Worm (Caenorhabditis elegans) whole organism, late embryonic: ENCODE results near the gene tlk-1.
A peak's percentile ranks its signal among the peaks of the same experiment; 100 is the strongest.

Experiments used
- C08G9.2 ChIP-seq: sonication (generic microtip); optimal IDR thresholded peaks from 2 replicates; lab custom pipeline; 2016; ENCODE audit warnings: mild to moderate bottlenecking, missing genetic modification characterization, moderate library complexity, missing compliant biosample characterization
- C38D4.7 ChIP-seq: fragments of 200-800 bp; sonication (Bioruptor generic); optimal IDR thresholded peaks from 2 replicates; lab custom pipeline; 2018; ENCODE audit warnings: mild to moderate bottlenecking, missing genetic modification characterization, moderate library complexity, missing compliant biosample characterization
- F13H6.1 ChIP-seq: sonication (generic microtip); optimal IDR thresholded peaks from 2 replicates; lab custom pipeline; 2016; ENCODE audit warnings: missing genetic modification characterization, missing compliant biosample characterization
- K02D7.2 ChIP-seq: sonication (generic microtip); optimal IDR thresholded peaks from 2 replicates; lab custom pipeline; 2017; ENCODE audit warnings: mild to moderate bottlenecking, missing genetic modification characterization, missing compliant biosample characterization
- K09A11.1 ChIP-seq: sonication (generic microtip); optimal IDR thresholded peaks from 2 replicates; lab custom pipeline; 2017; ENCODE audit warnings: antibody characterized with exemption, mild to moderate bottlenecking, missing genetic modification characterization, missing compliant biosample characterization; ENCODE audit not compliant: insufficient read depth
- Y22D7AL.16 ChIP-seq: sonication (generic microtip); optimal IDR thresholded peaks from 2 replicates; lab custom pipeline; 2016; ENCODE audit warnings: missing genetic modification characterization, missing compliant biosample characterization
- ahr-1 ChIP-seq: sonication (generic microtip); optimal IDR thresholded peaks from 2 replicates; lab custom pipeline; 2016; ENCODE audit warnings: missing genetic modification characterization, missing compliant biosample characterization
- ama-1 ChIP-seq: fragments of 150-350 bp; optimal IDR thresholded peaks from 2 replicates; lab custom pipeline; 2014
- ceh-14 ChIP-seq: sonication (generic microtip); optimal IDR thresholded peaks from 2 replicates; lab custom pipeline; 2016; ENCODE audit warnings: missing genotype, missing genetic modification characterization, missing compliant biosample characterization
- ceh-18 ChIP-seq: sonication (generic microtip); optimal IDR thresholded peaks from 2 replicates; lab custom pipeline; 2016; ENCODE audit warnings: missing genetic modification characterization, missing compliant biosample characterization
- ceh-19 ChIP-seq: fragments of 200-800 bp; sonication (Bioruptor generic); optimal IDR thresholded peaks from 2 replicates; lab custom pipeline; 2018; ENCODE audit warnings: mild to moderate bottlenecking, missing genetic modification characterization, missing compliant biosample characterization
- ceh-2 ChIP-seq: sonication (generic microtip); optimal IDR thresholded peaks from 2 replicates; lab custom pipeline; 2016; ENCODE audit warnings: missing genotype, missing genetic modification characterization, missing compliant biosample characterization
- ceh-22 ChIP-seq: sonication (generic microtip); optimal IDR thresholded peaks from 2 replicates; lab custom pipeline; 2017; ENCODE audit warnings: missing biosample characterization, missing genetic modification characterization
- ceh-31 ChIP-seq: sonication (generic microtip); optimal IDR thresholded peaks from 2 replicates; lab custom pipeline; 2016; ENCODE audit warnings: missing genetic modification characterization, missing compliant biosample characterization
- ceh-45 ChIP-seq: fragments of 200-800 bp; sonication (Bioruptor generic); IDR thresholded peaks from 2 replicates; pipeline ENCODE4 v1.3.6; 2022; ENCODE audit warnings: missing genetic modification reagents, missing genetic modification characterization, missing compliant biosample characterization
- ceh-48 ChIP-seq: sonication (generic microtip); optimal IDR thresholded peaks from 2 replicates; lab custom pipeline; 2016; ENCODE audit warnings: missing genetic modification characterization, inconsistent platforms, missing compliant biosample characterization
- ceh-6 ChIP-seq: fragments of 200-800 bp; sonication (Bioruptor generic); optimal IDR thresholded peaks from 2 replicates; lab custom pipeline; 2018; ENCODE audit warnings: mild to moderate bottlenecking, missing genetic modification characterization, missing compliant biosample characterization
- che-1 ChIP-seq: sonication (generic microtip); optimal IDR thresholded peaks from 2 replicates; lab custom pipeline; 2016; ENCODE audit warnings: mild to moderate bottlenecking, missing genetic modification characterization, missing compliant biosample characterization
- dve-1 ChIP-seq: sonication (generic microtip); optimal IDR thresholded peaks from 2 replicates; lab custom pipeline; 2017; ENCODE audit warnings: antibody characterized with exemption, mild to moderate bottlenecking, missing genetic modification characterization, missing compliant biosample characterization
- elt-2 ChIP-seq: sonication (generic microtip); optimal IDR thresholded peaks from 2 replicates; lab custom pipeline; 2016; ENCODE audit warnings: missing genetic modification reagents, missing genetic modification characterization, missing compliant biosample characterization
- elt-4 ChIP-seq: sonication (generic microtip); optimal IDR thresholded peaks from 2 replicates; lab custom pipeline; 2016; ENCODE audit warnings: missing genetic modification characterization, missing compliant biosample characterization
- ets-4 ChIP-seq: sonication (generic microtip); optimal IDR thresholded peaks from 2 replicates; lab custom pipeline; 2016; ENCODE audit warnings: missing genetic modification characterization, missing compliant biosample characterization
- eyg-1 ChIP-seq: sonication (generic microtip); optimal IDR thresholded peaks from 2 replicates; lab custom pipeline; 2016; ENCODE audit warnings: missing genotype, missing genetic modification characterization, missing compliant biosample characterization
- fax-1 ChIP-seq: sonication (generic microtip); optimal IDR thresholded peaks from 2 replicates; lab custom pipeline; 2016; ENCODE audit warnings: missing genotype, missing genetic modification characterization, missing compliant biosample characterization
- fkh-10 ChIP-seq: fragments of 150-350 bp; optimal IDR thresholded peaks from 2 replicates; lab custom pipeline; 2014; ENCODE audit warnings: missing biosample characterization, missing genetic modification reagents, missing genetic modification characterization
- gmeb-2 ChIP-seq: sonication (generic microtip); optimal IDR thresholded peaks from 2 replicates; lab custom pipeline; 2016; ENCODE audit warnings: missing genetic modification characterization, inconsistent platforms, missing compliant biosample characterization
- hlh-15 ChIP-seq: sonication (generic microtip); optimal IDR thresholded peaks from 2 replicates; lab custom pipeline; 2016; ENCODE audit warnings: missing genetic modification characterization, missing compliant biosample characterization
- hlh-30 ChIP-seq: sonication (generic microtip); optimal IDR thresholded peaks from 2 replicates; lab custom pipeline; 2017; ENCODE audit warnings: antibody characterized with exemption, missing genetic modification characterization, missing compliant biosample characterization; ENCODE audit not compliant: insufficient read depth
- hlh-6 ChIP-seq: sonication (generic microtip); optimal IDR thresholded peaks from 2 replicates; lab custom pipeline; 2016; ENCODE audit warnings: missing genotype, missing genetic modification characterization, missing compliant biosample characterization
- hlh-8 ChIP-seq: sonication (generic microtip); optimal IDR thresholded peaks from 2 replicates; lab custom pipeline; 2016; ENCODE audit warnings: missing genotype, missing genetic modification characterization, missing compliant biosample characterization
- lim-6 ChIP-seq: sonication (generic microtip); optimal IDR thresholded peaks from 2 replicates; lab custom pipeline; 2016; ENCODE audit warnings: missing genetic modification characterization, missing compliant biosample characterization
- madf-2 ChIP-seq: sonication (generic microtip); optimal IDR thresholded peaks from 2 replicates; lab custom pipeline; 2017; ENCODE audit warnings: missing genetic modification characterization, missing compliant biosample characterization
- nfya-1 ChIP-seq: sonication (generic microtip); optimal IDR thresholded peaks from 2 replicates; lab custom pipeline; 2017; ENCODE audit warnings: missing genetic modification characterization, mild to moderate bottlenecking, missing compliant biosample characterization, antibody characterized with exemption, moderate library complexity
- nhr-11 ChIP-seq: fragments of 150-350 bp; optimal IDR thresholded peaks from 2 replicates; lab custom pipeline; 2014; ENCODE audit warnings: missing biosample characterization, missing genetic modification characterization
- nhr-232 ChIP-seq: sonication (generic microtip); optimal IDR thresholded peaks from 2 replicates; lab custom pipeline; 2016; ENCODE audit warnings: missing genetic modification characterization, missing compliant biosample characterization
- npax-4 ChIP-seq: sonication (generic microtip); optimal IDR thresholded peaks from 2 replicates; lab custom pipeline; 2016; ENCODE audit warnings: missing genetic modification characterization, missing compliant biosample characterization
- odd-2 ChIP-seq: sonication (generic microtip); optimal IDR thresholded peaks from 2 replicates; lab custom pipeline; 2017; ENCODE audit warnings: antibody characterized with exemption, mild to moderate bottlenecking, missing genetic modification characterization, missing compliant biosample characterization
- pag-3 ChIP-seq: sonication (generic microtip); optimal IDR thresholded peaks from 2 replicates; lab custom pipeline; 2016; ENCODE audit warnings: missing compliant biosample characterization, missing genetic modification characterization, borderline replicate concordance
- pat-9 ChIP-seq: fragments of 200-800 bp; sonication (Bioruptor generic); optimal IDR thresholded peaks from 2 replicates; lab custom pipeline; 2018; ENCODE audit warnings: mild to moderate bottlenecking, missing genetic modification characterization, moderate library complexity, missing compliant biosample characterization
- pax-1 ChIP-seq: fragments of 150-350 bp; optimal IDR thresholded peaks from 2 replicates; lab custom pipeline; 2014; ENCODE audit warnings: missing biosample characterization, missing genetic modification characterization
- pha-2 ChIP-seq: sonication (generic microtip); optimal IDR thresholded peaks from 2 replicates; lab custom pipeline; 2017; ENCODE audit warnings: mild to moderate bottlenecking, missing genetic modification characterization, missing compliant biosample characterization
- rnt-1 ChIP-seq: sonication (generic microtip); optimal IDR thresholded peaks from 2 replicates; lab custom pipeline; 2016; ENCODE audit warnings: missing genetic modification characterization, missing compliant biosample characterization
- sdc-2 ChIP-seq: sonication (generic microtip); optimal IDR thresholded peaks from 2 replicates; lab custom pipeline; 2016; ENCODE audit warnings: missing genotype, missing genetic modification characterization, missing compliant biosample characterization
- sox-2 ChIP-seq: fragments of 200-800 bp; sonication (Bioruptor generic); IDR thresholded peaks from 2 replicates; pipeline ENCODE4 v1.3.6; 2022; ENCODE audit warnings: missing genetic modification reagents, missing genetic modification characterization, missing compliant biosample characterization
- sox-4 ChIP-seq: sonication (generic microtip); optimal IDR thresholded peaks from 2 replicates; lab custom pipeline; 2017; ENCODE audit warnings: mild to moderate bottlenecking, missing genetic modification characterization, inconsistent platforms, missing compliant biosample characterization
- tbx-2 ChIP-seq: sonication (generic microtip); optimal IDR thresholded peaks from 2 replicates; lab custom pipeline; 2016; ENCODE audit warnings: missing genetic modification characterization, missing compliant biosample characterization
- tbx-7 ChIP-seq: sonication (generic microtip); optimal IDR thresholded peaks from 2 replicates; lab custom pipeline; 2016; ENCODE audit warnings: missing genotype, missing genetic modification characterization, missing compliant biosample characterization
- ttx-3 ChIP-seq: sonication (generic microtip); optimal IDR thresholded peaks from 2 replicates; lab custom pipeline; 2016; ENCODE audit warnings: missing genetic modification reagents, missing genetic modification characterization, missing compliant biosample characterization
- unc-42 ChIP-seq: sonication (generic microtip); optimal IDR thresholded peaks from 2 replicates; lab custom pipeline; 2016; ENCODE audit warnings: missing genotype, missing genetic modification characterization, missing compliant biosample characterization
- unc-55 ChIP-seq: sonication (generic microtip); optimal IDR thresholded peaks from 2 replicates; lab custom pipeline; 2017; ENCODE audit warnings: missing biosample characterization, missing genetic modification reagents, missing genetic modification characterization
- unc-86 ChIP-seq: sonication (generic microtip); optimal IDR thresholded peaks from 2 replicates; lab custom pipeline; 2016; ENCODE audit warnings: missing genetic modification characterization, missing compliant biosample characterization
- zip-5 ChIP-seq: sonication (generic microtip); optimal IDR thresholded peaks from 2 replicates; lab custom pipeline; 2016; ENCODE audit warnings: missing genetic modification characterization, missing compliant biosample characterization
- ztf-16 ChIP-seq: sonication (generic microtip); optimal IDR thresholded peaks from 2 replicates; lab custom pipeline; 2017; ENCODE audit warnings: missing genetic modification characterization, missing compliant biosample characterization

The tlk-1 gene

DNA sequence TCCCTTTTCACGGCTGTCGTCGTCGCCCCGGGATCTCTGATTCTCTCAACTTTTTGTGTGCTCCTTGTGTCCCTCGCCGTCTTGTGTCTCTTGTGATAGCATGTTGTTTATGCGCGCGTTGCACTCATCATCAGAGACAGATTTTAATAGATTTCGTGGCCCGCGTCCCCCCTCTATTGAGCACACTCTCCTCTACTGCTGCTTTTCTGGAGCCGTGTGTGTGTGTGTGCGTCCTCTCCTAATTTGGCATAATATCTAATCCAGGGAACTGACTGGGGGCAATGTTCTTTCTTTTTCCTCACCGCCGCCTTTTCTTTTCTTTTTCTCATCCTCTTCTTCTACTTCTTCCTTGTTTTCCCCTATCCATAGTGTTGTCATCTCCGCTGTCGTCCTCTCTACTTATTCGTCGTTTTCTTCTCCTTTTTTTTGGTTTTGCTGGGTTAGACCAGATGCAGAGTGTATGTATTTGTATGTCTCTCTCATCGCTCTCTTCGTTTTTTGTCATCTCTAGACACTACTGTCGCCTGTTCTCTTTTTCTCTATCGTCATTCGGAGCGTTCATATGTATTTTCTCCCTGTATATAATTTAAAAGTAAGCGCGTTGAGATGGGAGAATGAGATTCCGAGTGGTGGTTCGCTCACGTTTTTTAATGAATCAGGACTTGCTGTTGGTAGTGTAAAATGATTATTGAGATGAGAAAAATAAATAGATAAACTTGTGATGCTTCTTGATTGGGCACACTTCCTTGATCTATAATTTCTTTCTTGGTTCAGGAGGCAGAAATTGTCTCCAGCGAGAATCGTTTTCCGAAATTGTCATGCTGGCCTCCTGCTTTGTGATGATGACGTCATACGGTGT is 4.3 kb downstream of the tlk-1 start:
- TF ChIP-seq madf-2 = no peak
- TF ChIP-seq sox-2 (GFP tag; lab: Robert Waterston, UW) = no peak
- TF ChIP-seq pag-3 (tag; lab: Kevin White, UChicago) = no peak
- no peak for TF ChIP-seq fkh-10 (GFP tag; lab: Kevin White, UChicago)
- TF ChIP-seq elt-2 (tag; lab: Kevin White, UChicago) = no peak
- TF ChIP-seq K09A11.1 (tag; lab: Kevin White, UChicago) = no peak
- no peak for TF ChIP-seq ahr-1
- no peak for TF ChIP-seq ets-4 (tag; lab: Kevin White, UChicago)
- peak; percentile 38 for TF ChIP-seq rnt-1
- TF ChIP-seq nhr-11 (tag; lab: Kevin White, UChicago) = no peak
- TF ChIP-seq sox-4 (tag; lab: Kevin White, UChicago) = no peak
- no peak for TF ChIP-seq ceh-22 (tag; lab: Kevin White, UChicago)
- TF ChIP-seq ceh-19 (GFP tag; lab: Kevin White, UChicago) = peak; percentile 34
- TF ChIP-seq hlh-15 (tag; lab: Kevin White, UChicago) = no peak
- TF ChIP-seq Y22D7AL.16 (tag; lab: Kevin White, UChicago) = no peak
- TF ChIP-seq ceh-14 (tag; lab: Kevin White, UChicago) = peak; percentile 73
- no peak for TF ChIP-seq pax-1
- no peak for TF ChIP-seq nhr-232 (tag; lab: Kevin White, UChicago)
- TF ChIP-seq gmeb-2 (tag; lab: Kevin White, UChicago) = no peak
- no peak for TF ChIP-seq ceh-6
- no peak for TF ChIP-seq ztf-16
- no peak for TF ChIP-seq ttx-3 (tag; lab: Kevin White, UChicago)
- TF ChIP-seq elt-4 (tag; lab: Kevin White, UChicago) = no peak
- TF ChIP-seq ceh-18 (tag; lab: Kevin White, UChicago) = peak; percentile 72
- peak; percentile 73 for TF ChIP-seq unc-42
- TF ChIP-seq zip-5 (tag; lab: Kevin White, UChicago) = no peak
- TF ChIP-seq che-1 (tag; lab: Kevin White, UChicago) = no peak
- TF ChIP-seq hlh-8 (tag; lab: Kevin White, UChicago) = no peak
- no peak for TF ChIP-seq npax-4 (tag; lab: Kevin White, UChicago)
- no peak for TF ChIP-seq tbx-7 (tag; lab: Kevin White, UChicago)
- TF ChIP-seq ceh-2 (tag; lab: Kevin White, UChicago) = peak; percentile 31
- TF ChIP-seq dve-1 = no peak
- no peak for TF ChIP-seq eyg-1
- no peak for TF ChIP-seq unc-86 (tag; lab: Kevin White, UChicago)
- no peak for TF ChIP-seq pha-2 (tag; lab: Kevin White, UChicago)
- TF ChIP-seq pat-9 (tag; lab: Kevin White, UChicago) = no peak
- no peak for TF ChIP-seq odd-2 (tag; lab: Kevin White, UChicago)
- TF ChIP-seq F13H6.1 (tag; lab: Kevin White, UChicago) = peak; percentile 21
- TF ChIP-seq K02D7.2 (tag; lab: Kevin White, UChicago) = no peak
- TF ChIP-seq sdc-2 = no peak
- TF ChIP-seq tbx-2 (tag; lab: Kevin White, UChicago) = peak; percentile 65
- TF ChIP-seq nfya-1 (tag; lab: Kevin White, UChicago) = no peak
- TF ChIP-seq hlh-30 (tag; lab: Kevin White, UChicago) = no peak
- TF ChIP-seq C08G9.2 (tag; lab: Kevin White, UChicago) = no peak
- TF ChIP-seq ama-1 = no peak
- no peak for TF ChIP-seq hlh-6 (tag; lab: Kevin White, UChicago)
- peak; percentile 67 for TF ChIP-seq ceh-31 (tag; lab: Kevin White, UChicago)
- TF ChIP-seq unc-55 (GFP tag; lab: Kevin White, UChicago) = peak; percentile 54
- no peak for TF ChIP-seq ceh-45
- no peak for TF ChIP-seq ceh-48 (tag; lab: Kevin White, UChicago)
- TF ChIP-seq C38D4.7 (GFP tag; lab: Kevin White, UChicago) = no peak
- TF ChIP-seq lim-6 (tag; lab: Kevin White, UChicago) = peak; percentile 3
- no peak for TF ChIP-seq fax-1 (tag; lab: Kevin White, UChicago)
